Worm (Caenorhabditis elegans): Measurements from ENCODE around the gene F28A10.5.
"Not testable (repeated sequence)": the region's sequence is repeated elsewhere in the genome, so short reads cannot be mapped to it uniquely, and the experiment has no call there.

F28A10.5 gene

ce11 chrII:825521-825920 lies 24.9 kb downstream of the F28A10.5 start, which contains the start of gene F28A10.1:
Gene F28A10.1, plus strand, starts transcription at chrII:825821.
- no peak for TF ChIP-seq aptf-3 (GFP tag; IDR thresholded peaks at IDR 0.05)
- TF ChIP-seq F23B12.7 (tag; optimal IDR thresholded peaks at IDR 0.05; ENCODE audit: insufficient read depth), result no peak
- no peak for TF ChIP-seq Y53G8AR.9 (GFP tag; conservative IDR thresholded peaks at IDR 0.05)
- TF ChIP-seq unc-130 (GFP tag; optimal IDR thresholded peaks at IDR 0.05), result no peak
- TF ChIP-seq rec-8 (tag; optimal IDR thresholded peaks at IDR 0.05), result no peak
- TF ChIP-seq hmg-20 (GFP tag; IDR thresholded peaks at IDR 0.05), result no peak
- TF ChIP-seq zim-3 (tag; optimal IDR thresholded peaks at IDR 0.05), result no peak

ce11 chrII:823529-823928 lies 26.9 kb downstream of the F28A10.5 start, which contains the start of gene F46F5.10:
Gene F46F5.10, plus strand, starts transcription at chrII:823829.
- TF ChIP-seq snpc-1.1 (tag; optimal IDR thresholded peaks at IDR 0.05; ENCODE audit: insufficient read depth) (no peak), ceh-58 (GFP tag; IDR thresholded peaks at IDR 0.05) (no peak), lin-40 (tag; optimal IDR thresholded peaks at IDR 0.05) (no peak), K12H6.12 (tag; optimal IDR thresholded peaks at IDR 0.05) (no peak), F23B12.7 (tag; optimal IDR thresholded peaks at IDR 0.05; ENCODE audit: insufficient read depth) (no peak), D2030.7 (GFP tag; IDR thresholded peaks at IDR 0.05) (no peak), F52B5.7 (tag; optimal IDR thresholded peaks at IDR 0.05) (no peak), mes-4 (tag; optimal IDR thresholded peaks at IDR 0.05) (no peak), cebp-2 (GFP tag; IDR thresholded peaks at IDR 0.05) (no peak), lir-1 (GFP tag; conservative IDR thresholded peaks at IDR 0.05) (no peak), madf-6 (GFP tag; IDR thresholded peaks at IDR 0.05) (no peak), hsf-1 (GFP tag; IDR thresholded peaks at IDR 0.05) (no peak), rpc-1 (optimal IDR thresholded peaks at IDR 0.05) (no peak), rpc-1 (tag; optimal IDR thresholded peaks at IDR 0.05) (no peak), bed-2 (GFP tag; IDR thresholded peaks at IDR 0.05) (no peak), him-1 (tag; optimal IDR thresholded peaks at IDR 0.05) (no peak), nfya-2 (GFP tag; IDR thresholded peaks at IDR 0.05) (no peak), ztf-26 (tag; optimal IDR thresholded peaks at IDR 0.05) (no peak), egl-44 (GFP tag; IDR thresholded peaks at IDR 0.05) (no peak)

ce11 chrII:822730-823129 lies 27.7 kb downstream of the F28A10.5 start, which contains the start of gene msrp-4:
Gene msrp-4, minus strand, starts transcription at chrII:822830.
- not testable (repeated sequence) for TF ChIP-seq F39B2.1, bed-1, egl-44 (GFP tag; IDR thresholded peaks at IDR 0.05)

- TF ChIP-seq D2030.7 (GFP tag; IDR thresholded peaks at IDR 0.05), result no peak
- TF ChIP-seq lin-26 (GFP tag; IDR thresholded peaks at IDR 0.05), result no peak
- no peak for TF ChIP-seq ets-4 (GFP tag; optimal IDR thresholded peaks at IDR 0.05)
These were observed 29.0 kb downstream of the F28A10.5 start, which contains the start of gene F46F5.8 for ce11 chrII:821514-821913. Gene F46F5.8, minus strand, starts transcription at chrII:821614.

ce11 chrII:820519-820918 lies 29.9 kb downstream of the F28A10.5 start, which contains the start of gene F46F5.7:
Gene F46F5.7, minus strand, starts transcription at chrII:820619.
- no peak for TF ChIP-seq unc-130 (GFP tag; optimal IDR thresholded peaks at IDR 0.05)
- no peak for TF ChIP-seq ztf-3 (GFP tag; optimal IDR thresholded peaks at IDR 0.05)
- TF ChIP-seq dpl-1 (GFP tag; optimal IDR thresholded peaks at IDR 0.05), result no peak
- TF ChIP-seq let-526 (GFP tag; IDR thresholded peaks at IDR 0.05), result no peak
- no peak for TF ChIP-seq Y79H2A.3 (GFP tag; conservative IDR thresholded peaks at IDR 0.05)
- TF ChIP-seq ztf-18 (tag; optimal IDR thresholded peaks at IDR 0.05), result no peak
- no peak for TF ChIP-seq akir-1 (GFP tag; optimal IDR thresholded peaks at IDR 0.05)
- TF ChIP-seq lsy-27 (tag; optimal IDR thresholded peaks at IDR 0.05; ENCODE audit: borderline replicate concordance, insufficient read depth), result no peak
